Worm (Caenorhabditis elegans): ENCODE data around the gene pes-8.

DNA sequence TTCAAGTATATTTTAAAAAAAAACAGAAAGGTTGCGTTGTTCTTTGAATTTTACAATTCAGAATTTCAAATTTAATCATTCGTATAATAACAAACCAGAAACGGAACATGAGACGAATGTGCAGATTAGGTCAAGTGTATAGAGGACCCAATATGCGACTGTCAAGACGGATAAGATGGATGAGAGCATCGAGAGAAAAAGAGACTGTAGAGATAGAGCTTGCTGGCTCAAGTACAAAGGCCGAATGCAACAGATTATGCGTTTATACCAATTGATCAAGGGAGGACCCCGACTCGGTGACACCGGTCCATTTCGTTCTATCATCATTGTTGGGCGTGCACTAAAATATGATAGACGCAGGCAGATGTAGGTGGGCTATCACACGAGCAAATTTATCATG, 21.3 kb upstream of the pes-8 start:
- no peak for TF ChIP-seq tbx-2 (tag; optimal IDR thresholded peaks at IDR 0.05)
- TF ChIP-seq ttx-3 (tag; optimal IDR thresholded peaks at IDR 0.05), result no peak
